Worm (Caenorhabditis elegans) whole organism, L4 larva: ENCODE results near the gene tps-2.

Source experiments
- F10B5.3 ChIP-seq: sonication (generic microtip); optimal IDR thresholded peaks from 2 replicates; lab custom pipeline; 2016; ENCODE audit warnings: mild to moderate bottlenecking, missing genetic modification characterization, missing compliant biosample characterization
- F44E2.7 ChIP-seq: fragments of 200-800 bp; sonication (Bioruptor generic); IDR thresholded peaks from 2 replicates; pipeline ENCODE4 v2.1.2; 2022; ENCODE audit warnings: missing genetic modification characterization, missing compliant biosample characterization
- F49E8.2 ChIP-seq: sonication (generic microtip); optimal IDR thresholded peaks from 2 replicates; lab custom pipeline; 2016; ENCODE audit warnings: missing compliant biosample characterization, mild to moderate bottlenecking, missing genetic modification characterization, borderline replicate concordance
- Y5F2A.4 ChIP-seq: fragments of 200-800 bp; sonication (Bioruptor generic); optimal IDR thresholded peaks from 2 replicates; lab custom pipeline; 2018; ENCODE audit warnings: mild to moderate bottlenecking, missing genetic modification characterization, missing compliant biosample characterization
- ZK337.2 ChIP-seq: fragments of 200-800 bp; sonication (Bioruptor generic); IDR thresholded peaks from 2 replicates; pipeline ENCODE4 v1.3.6; 2022; ENCODE audit warnings: missing genetic modification reagents, missing genetic modification characterization, missing compliant biosample characterization
- aha-1 ChIP-seq: fragments of 150-350 bp; peaks from one replicate; lab custom pipeline; 2014; ENCODE audit warnings: missing biosample characterization, missing genetic modification characterization
- ama-1 ChIP-seq: fragments of 150-350 bp; optimal IDR thresholded peaks from 2 replicates; lab custom pipeline; 2014; ENCODE audit warnings: inconsistent platforms, mixed read lengths
- arid-1 ChIP-seq: fragments of 200-800 bp; sonication (Bioruptor generic); conservative IDR thresholded peaks from 2 replicates; pipeline ENCODE4 v1.3.6; 2022; ENCODE audit warnings: missing genetic modification reagents, missing genetic modification characterization, missing compliant biosample characterization
- ceh-20 ChIP-seq: fragments of 200-800 bp; sonication (Bioruptor generic); IDR thresholded peaks from 2 replicates; pipeline ENCODE4 v1.3.6; 2022; ENCODE audit warnings: missing genetic modification reagents, missing genetic modification characterization, missing compliant biosample characterization
- ceh-32 ChIP-seq: sonication (generic microtip); optimal IDR thresholded peaks from 2 replicates; lab custom pipeline; 2016; ENCODE audit warnings: mild to moderate bottlenecking, missing genetic modification characterization, missing compliant biosample characterization; ENCODE audit not compliant: poor library complexity
- ceh-44 ChIP-seq: fragments of 200-800 bp; sonication (Bioruptor generic); IDR thresholded peaks from 2 replicates; pipeline ENCODE4 v1.3.6; 2022; ENCODE audit warnings: missing genetic modification reagents, missing genetic modification characterization, missing compliant biosample characterization
- ctbp-1 ChIP-seq: fragments of 200-800 bp; sonication (Bioruptor generic); IDR thresholded peaks from 2 replicates; pipeline ENCODE4 v1.3.6; 2022; ENCODE audit warnings: missing genetic modification reagents, missing genetic modification characterization, missing compliant biosample characterization
- daf-8 ChIP-seq: fragments of 200-800 bp; sonication (Bioruptor generic); IDR thresholded peaks from 2 replicates; pipeline ENCODE4 v1.3.6; 2022; ENCODE audit warnings: missing genetic modification characterization, missing compliant biosample characterization
- dmd-8 ChIP-seq: fragments of 200-800 bp; sonication (Bioruptor generic); IDR thresholded peaks from 2 replicates; pipeline ENCODE4 v1.3.6; 2022; ENCODE audit warnings: missing genetic modification characterization, missing compliant biosample characterization
- duxl-1 ChIP-seq: sonication (generic microtip); optimal IDR thresholded peaks from 2 replicates; lab custom pipeline; 2016; ENCODE audit warnings: mild to moderate bottlenecking, missing genetic modification characterization, moderate library complexity, missing compliant biosample characterization; ENCODE audit not compliant: poor library complexity
- dve-1 ChIP-seq: sonication (generic microtip); optimal IDR thresholded peaks from 2 replicates; lab custom pipeline; 2017; ENCODE audit warnings: antibody characterized with exemption, mild to moderate bottlenecking, missing genetic modification characterization, missing compliant biosample characterization; ENCODE audit not compliant: insufficient read depth
- egl-43 ChIP-seq: fragments of 200-800 bp; sonication (Bioruptor generic); IDR thresholded peaks from 2 replicates; pipeline ENCODE4 v1.3.6; 2022; ENCODE audit warnings: missing genetic modification reagents, missing genetic modification characterization, missing compliant biosample characterization
- gei-8 ChIP-seq: fragments of 200-800 bp; sonication (Bioruptor generic); optimal IDR thresholded peaks from 2 replicates; lab custom pipeline; 2018; ENCODE audit warnings: mild to moderate bottlenecking, missing genetic modification characterization, missing compliant biosample characterization
- hif-1 ChIP-seq, 2 experiments: sonication (generic microtip); optimal IDR thresholded peaks; 2 replicates each; lab custom pipeline; 2016 to 2017; ENCODE audit warnings: missing compliant biosample characterization in 2 of 2, missing genetic modification characterization in 2 of 2, missing genetic modification reagents in 2 of 2, missing genotype in 2 of 2, mild to moderate bottlenecking in 1 of 2
- hlh-11 ChIP-seq: fragments of 200-800 bp; sonication (Bioruptor generic); optimal IDR thresholded peaks from 2 replicates; lab custom pipeline; 2018; ENCODE audit warnings: mild to moderate bottlenecking, missing genetic modification characterization, missing compliant biosample characterization
- hlh-30 ChIP-seq: sonication (generic microtip); optimal IDR thresholded peaks from 2 replicates; lab custom pipeline; 2017; ENCODE audit warnings: antibody characterized with exemption, mild to moderate bottlenecking, missing genetic modification characterization, missing compliant biosample characterization; ENCODE audit not compliant: insufficient read depth
- jun-1 ChIP-seq: fragments of 150-350 bp; optimal IDR thresholded peaks from 2 replicates; lab custom pipeline; 2014; ENCODE audit warnings: missing biosample characterization, missing genetic modification reagents, missing genetic modification characterization
- lim-7 ChIP-seq: fragments of 200-800 bp; sonication (Bioruptor generic); IDR thresholded peaks from 2 replicates; pipeline ENCODE4 v1.3.6; 2022; ENCODE audit warnings: missing genetic modification characterization, missing compliant biosample characterization
- lin-1 ChIP-seq: fragments of 200-800 bp; sonication (Bioruptor generic); IDR thresholded peaks from 2 replicates; pipeline ENCODE4 v1.3.6; 2022; ENCODE audit warnings: missing genetic modification reagents, missing genetic modification characterization, missing compliant biosample characterization
- lin-15B ChIP-seq: fragments of 150-350 bp; sonication (generic microtip); optimal IDR thresholded peaks from 3 replicates; lab custom pipeline; 2014; ENCODE audit warnings: missing biosample characterization, missing genetic modification characterization
- lin-38 ChIP-seq: fragments of 200-800 bp; sonication (Bioruptor generic); IDR thresholded peaks from 2 replicates; pipeline ENCODE4 v1.3.6; 2022; ENCODE audit warnings: missing genetic modification reagents, missing genetic modification characterization, missing compliant biosample characterization
- lir-3 ChIP-seq: sonication (generic microtip); optimal IDR thresholded peaks from 2 replicates; lab custom pipeline; 2016; ENCODE audit warnings: mild to moderate bottlenecking, missing genetic modification characterization, missing compliant biosample characterization
- madf-5 ChIP-seq, 2 experiments: fragments of 200-800 bp; sonication (Bioruptor generic); IDR thresholded peaks; 2 replicates each; pipeline ENCODE4 v1.3.6; 2022; ENCODE audit warnings: missing compliant biosample characterization in 2 of 2, missing genetic modification characterization in 2 of 2
- mdl-1 ChIP-seq, 2 experiments: fragments of 150-350 bp in 1 of 2; sonication (generic microtip) in 1 of 2; optimal IDR thresholded peaks; 2 replicates each; lab custom pipeline; 2014 to 2017; ENCODE audit warnings: missing biosample characterization in 2 of 2, missing genetic modification characterization in 2 of 2
- mep-1 ChIP-seq: fragments of 150-350 bp; sonication (generic microtip); optimal IDR thresholded peaks from 3 replicates; lab custom pipeline; 2014; ENCODE audit warnings: missing biosample characterization, missing genetic modification characterization
- mxl-2 ChIP-seq: fragments of 200-800 bp; sonication (Bioruptor generic); conservative IDR thresholded peaks from 2 replicates; pipeline ENCODE4 v1.3.6; 2022; ENCODE audit warnings: missing genetic modification reagents, missing genetic modification characterization, missing compliant biosample characterization
- mxl-3 ChIP-seq: fragments of 200-800 bp; sonication (Bioruptor generic); optimal IDR thresholded peaks from 2 replicates; lab custom pipeline; 2018; ENCODE audit warnings: mild to moderate bottlenecking, missing genetic modification characterization, missing compliant biosample characterization
- nhr-102 ChIP-seq: sonication (generic microtip); optimal IDR thresholded peaks from 2 replicates; lab custom pipeline; 2016; ENCODE audit warnings: mild to moderate bottlenecking, missing genetic modification characterization, moderate library complexity, missing compliant biosample characterization
- nhr-11 ChIP-seq: fragments of 150-350 bp; optimal IDR thresholded peaks from 2 replicates; lab custom pipeline; 2014; ENCODE audit warnings: missing biosample characterization, missing genetic modification characterization
- nhr-111 ChIP-seq: fragments of 200-800 bp; sonication (Bioruptor generic); optimal IDR thresholded peaks from 2 replicates; lab custom pipeline; 2018; ENCODE audit warnings: mild to moderate bottlenecking, missing genetic modification characterization, missing compliant biosample characterization
- nhr-77 ChIP-seq: fragments of 150-350 bp; optimal IDR thresholded peaks from 2 replicates; lab custom pipeline; 2014; ENCODE audit warnings: missing biosample characterization, missing genetic modification characterization
- php-3 ChIP-seq: fragments of 200-800 bp; sonication (Bioruptor generic); IDR thresholded peaks from 2 replicates; pipeline ENCODE4 v1.3.6; 2022; ENCODE audit warnings: missing genetic modification reagents, missing genetic modification characterization, missing compliant biosample characterization
- sdz-12 ChIP-seq: fragments of 200-800 bp; sonication (Bioruptor generic); optimal IDR thresholded peaks from 2 replicates; lab custom pipeline; 2018; ENCODE audit warnings: mild to moderate bottlenecking, missing genetic modification characterization, missing compliant biosample characterization
- set-16 ChIP-seq: fragments of 200-800 bp; sonication (Bioruptor generic); IDR thresholded peaks from 2 replicates; pipeline ENCODE4 v1.3.6; 2022; ENCODE audit warnings: missing genetic modification reagents, missing genetic modification characterization, missing compliant biosample characterization
- snpc-1.2 ChIP-seq: fragments of 200-800 bp; sonication (Bioruptor generic); IDR thresholded peaks from 2 replicates; pipeline ENCODE4 v1.3.6; 2022; ENCODE audit warnings: missing genetic modification reagents, missing genetic modification characterization, missing compliant biosample characterization
- snpc-4 ChIP-seq: fragments of 150-350 bp; optimal IDR thresholded peaks from 2 replicates; lab custom pipeline; 2014; ENCODE audit warnings: missing biosample characterization, missing genetic modification characterization
- unc-130 ChIP-seq: sonication (generic microtip); optimal IDR thresholded peaks from 2 replicates; lab custom pipeline; 2016; ENCODE audit warnings: missing genetic modification reagents, missing genetic modification characterization, missing compliant biosample characterization
- vab-7 ChIP-seq: fragments of 200-800 bp; sonication (Bioruptor generic); IDR thresholded peaks from 2 replicates; pipeline ENCODE4 v1.3.6; 2022; ENCODE audit warnings: missing genetic modification reagents, missing genetic modification characterization, missing compliant biosample characterization
- zfp-2 ChIP-seq: sonication (generic microtip); optimal IDR thresholded peaks from 2 replicates; lab custom pipeline; 2016; ENCODE audit warnings: mild to moderate bottlenecking, missing genetic modification characterization, missing compliant biosample characterization
- zfp-3 ChIP-seq: fragments of 200-800 bp; sonication (Bioruptor generic); conservative IDR thresholded peaks from 2 replicates; pipeline ENCODE4 v1.3.6; 2022; ENCODE audit warnings: missing genetic modification reagents, missing genetic modification characterization, missing compliant biosample characterization

The tps-2 gene

ce11 chrII:14600852-14601313 is at the start of gene tps-2 (continued):
- TF ChIP-seq duxl-1 (no peak), daf-8 (GFP tag; lab: Robert Waterston, UW) (no peak), mdl-1 (tag; optimal IDR thresholded peaks at IDR 0.05; lab: Kevin White, UChicago) (no peak), gei-8 (no peak), ceh-20 (GFP tag; lab: Robert Waterston, UW) (no peak), zfp-2 (no peak), ama-1 (lab: Kevin White, UChicago) (no peak), nhr-111 (no peak)

- TF ChIP-seq hlh-30 (no peak), ctbp-1 (GFP tag; lab: Robert Waterston, UW) (0 out of 2 replicates have a peak, but pooled peaks have one; percentile 18), aha-1 (tag; lab: Kevin White, UChicago) (peak; percentile 30)
Measured at ce11 chrII:14555019-14555418, 45.7 kb upstream of the tps-2 start.

ce11 chrII:14561549-14562115 is 39.1 kb upstream of the tps-2 start, which contains the start of gene mog-4:
mog-4 (minus strand) TSS chrII:14561599.
- TF ChIP-seq aha-1 (tag; lab: Kevin White, UChicago) (peak; percentile 84), lim-7 (GFP tag; lab: Robert Waterston, UW) (peak; percentile 82), lin-38 (peak; percentile 98), ZK337.2 (peak; percentile 100), Y5F2A.4 (GFP tag; lab: Kevin White, UChicago) (peak; percentile 64), dve-1 (tag; lab: Kevin White, UChicago) (peak; percentile 94), egl-43 (peak; percentile 98), madf-5 (GFP tag; IDR thresholded peaks at IDR 0.05; lab: Robert Waterston, UW) (peak; percentile 99 to 100), gei-8 (peak; percentile 41), hlh-30 (peak; percentile 71), vab-7 (GFP tag; lab: Robert Waterston, UW) (peak; percentile 100), zfp-3 (GFP tag; lab: Robert Waterston, UW) (peak; percentile 100), snpc-4 (tag; lab: Kevin White, UChicago) (peak; percentile 32), nhr-102 (peak; percentile 95), set-16 (GFP tag; lab: Robert Waterston, UW) (peak; percentile 9; the same call in 1 of the 2 replicates), ceh-44 (GFP tag; lab: Robert Waterston, UW) (peak; percentile 99), snpc-1.2 (GFP tag; lab: Robert Waterston, UW) (peak; percentile 91), arid-1 (GFP tag; lab: Robert Waterston, UW) (peak; percentile 98), F49E8.2 (tag; lab: Kevin White, UChicago) (peak; percentile 84), mdl-1 (tag; optimal IDR thresholded peaks at IDR 0.05; lab: Kevin White, UChicago) (peak in 1 of 2 experiments; percentile 83), lin-1 (peak; percentile 98), F10B5.3 (tag; lab: Kevin White, UChicago) (peak; percentile 74), lin-15B (tag; lab: Kevin White, UChicago) (peak; percentile 59), ctbp-1 (GFP tag; lab: Robert Waterston, UW) (peak; percentile 99), unc-130 (GFP tag; lab: Kevin White, UChicago) (peak; percentile 98), hlh-11 (peak; percentile 95), jun-1 (peak; percentile 40), mxl-2 (GFP tag; lab: Robert Waterston, UW) (peak; percentile 94), mxl-3 (GFP tag; lab: Kevin White, UChicago) (peak; percentile 94), sdz-12 (GFP tag; lab: Kevin White, UChicago) (peak; percentile 73), lir-3 (tag; lab: Kevin White, UChicago) (peak; percentile 61), php-3 (GFP tag; lab: Robert Waterston, UW) (peak; percentile 99), duxl-1 (peak; percentile 92), ceh-32 (tag; lab: Kevin White, UChicago) (peak; percentile 57), nhr-77 (tag; lab: Kevin White, UChicago) (peak; percentile 99), dmd-8 (GFP tag; lab: Robert Waterston, UW) (peak; percentile 83), hif-1 (tag; optimal IDR thresholded peaks at IDR 0.05; lab: Kevin White, UChicago) (peak; percentile 76 to 96), F44E2.7 (GFP tag; lab: Robert Waterston, UW) (peak; percentile 77; the same call in 1 of the 2 replicates), mep-1 (peak; percentile 90), nhr-11 (tag; lab: Kevin White, UChicago) (peak; percentile 79)
